Worm (Caenorhabditis elegans): ENCODE results near the gene F38G1.3.

The F38G1.3 gene

DNA sequence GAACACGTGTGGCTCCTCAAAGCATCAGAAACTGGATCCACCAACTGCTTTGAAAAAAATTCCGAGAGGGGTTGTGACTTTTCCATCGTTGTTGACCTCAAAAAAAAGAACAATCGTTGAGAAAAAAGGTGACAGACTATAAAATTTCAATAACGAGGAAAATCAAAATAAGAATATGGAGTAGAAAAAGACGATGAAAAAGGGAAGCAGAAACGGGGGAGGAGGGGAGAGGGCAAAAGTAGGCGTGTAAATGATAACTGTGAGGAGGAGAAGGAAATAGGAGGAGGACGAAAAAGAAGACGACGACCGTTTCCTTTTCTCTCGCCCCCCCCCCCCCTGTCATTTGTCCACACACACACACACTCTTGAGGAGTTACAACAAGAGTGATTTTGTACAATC, 30.5 kb downstream of the F38G1.3 start, which contains the start of gene B0310.2:
Gene B0310.2 (minus strand): TSS at position 101 of the 400 bp plus-strand sequence.
- no peak for TF ChIP-seq ceh-30 (tag; optimal IDR thresholded peaks at IDR 0.05)
- no peak for TF ChIP-seq rnt-1 (tag; optimal IDR thresholded peaks at IDR 0.05)
- no peak for TF ChIP-seq dve-1 (tag; optimal IDR thresholded peaks at IDR 0.05)
- no peak for TF ChIP-seq Y22D7AL.16 (tag; optimal IDR thresholded peaks at IDR 0.05)
- TF ChIP-seq F13H6.1 (tag; optimal IDR thresholded peaks at IDR 0.05) = no peak

DNA sequence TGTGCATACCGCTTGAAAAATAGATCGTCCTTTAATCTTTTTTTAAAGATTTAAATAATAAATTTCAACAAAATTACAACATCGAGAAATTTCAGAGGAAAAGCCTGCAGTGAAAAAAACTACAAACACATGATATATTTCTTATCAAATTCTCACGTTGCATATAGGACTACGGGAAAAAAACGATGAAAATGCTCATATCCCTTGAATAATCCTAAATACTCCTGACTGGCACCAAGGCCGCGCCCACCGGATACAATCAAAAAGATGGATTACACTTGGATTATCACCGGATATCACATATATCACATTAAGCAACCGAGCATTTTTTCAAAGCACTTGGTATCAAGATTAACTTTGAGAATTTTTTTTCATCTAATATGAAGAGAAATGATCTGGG, 37.7 kb downstream of the F38G1.3 start:
- TF ChIP-seq C08G9.2 (tag; optimal IDR thresholded peaks at IDR 0.05) (no peak), dve-1 (tag; optimal IDR thresholded peaks at IDR 0.05) (no peak), pax-1 (tag; optimal IDR thresholded peaks at IDR 0.05) (no peak), K02D7.2 (tag; optimal IDR thresholded peaks at IDR 0.05) (no peak), hlh-8 (tag; optimal IDR thresholded peaks at IDR 0.05) (no peak), pat-9 (tag; optimal IDR thresholded peaks at IDR 0.05) (no peak), ttx-3 (tag; optimal IDR thresholded peaks at IDR 0.05) (no peak), lin-11 (tag; optimal IDR thresholded peaks at IDR 0.05) (no peak), ama-1 (optimal IDR thresholded peaks at IDR 0.05) (no peak), ztf-16 (tag; optimal IDR thresholded peaks at IDR 0.05) (no peak), F13H6.1 (tag; optimal IDR thresholded peaks at IDR 0.05) (no peak), K09A11.1 (tag; optimal IDR thresholded peaks at IDR 0.05; ENCODE audit: insufficient read depth) (no peak), elt-2 (tag; optimal IDR thresholded peaks at IDR 0.05) (no peak), nhr-11 (tag; optimal IDR thresholded peaks at IDR 0.05) (no peak), ceh-31 (tag; optimal IDR thresholded peaks at IDR 0.05) (no peak)

DNA sequence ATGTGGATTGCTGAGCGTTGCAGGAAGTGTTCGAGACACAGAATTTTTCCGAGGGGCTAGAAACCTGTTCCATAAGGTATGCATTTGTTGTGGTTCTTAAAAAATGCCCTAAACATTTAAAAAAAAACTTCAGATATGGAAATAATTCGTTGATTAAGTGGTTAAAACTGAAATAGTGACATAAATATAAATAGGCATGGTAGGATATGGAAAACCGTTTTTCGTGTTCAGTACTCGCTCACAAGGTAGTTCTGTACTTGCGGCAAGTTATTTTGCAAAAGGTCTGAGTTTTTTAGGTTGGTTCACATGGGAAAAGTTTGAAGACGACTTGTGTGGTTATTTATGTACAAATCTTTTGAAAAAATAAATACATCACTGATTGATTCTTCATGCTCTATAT, 44.5 kb downstream of the F38G1.3 start, which contains the start of gene B0310.3:
Gene B0310.3 (minus strand): TSS at position 101 of the 400 bp plus-strand sequence.
- TF ChIP-seq T23F11.4 (GFP tag; optimal IDR thresholded peaks at IDR 0.05) (no peak), unc-86 (tag; optimal IDR thresholded peaks at IDR 0.05) (no peak)

DNA sequence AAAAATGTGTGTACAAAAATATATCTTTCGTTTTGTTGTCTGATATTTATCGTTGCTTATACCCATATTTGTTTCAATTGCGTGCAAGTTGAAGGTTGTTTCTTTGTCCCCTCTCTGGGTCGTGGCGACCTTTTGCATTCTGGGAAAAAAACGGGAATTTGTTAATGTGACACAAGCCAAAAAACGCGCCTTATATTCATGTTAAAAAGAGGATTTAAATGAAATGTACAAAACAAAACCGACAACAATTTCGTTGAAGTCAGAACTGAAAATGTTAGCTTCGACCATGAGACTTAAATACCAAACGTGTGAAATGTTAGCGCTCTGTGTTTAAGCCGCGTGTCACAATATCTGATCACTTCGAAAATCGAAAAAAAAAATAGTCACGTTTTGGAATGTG, 48.1 kb downstream of the F38G1.3 start:
- TF ChIP-seq lim-6 (tag; optimal IDR thresholded peaks at IDR 0.05) (no peak), dve-1 (tag; optimal IDR thresholded peaks at IDR 0.05) (no peak), fkh-6 (tag; optimal IDR thresholded peaks at IDR 0.05) (no peak), lin-11 (tag; optimal IDR thresholded peaks at IDR 0.05) (no peak), ahr-1 (tag; optimal IDR thresholded peaks at IDR 0.05) (no peak), dmd-4 (tag; optimal IDR thresholded peaks at IDR 0.05; ENCODE audit: borderline replicate concordance) (no peak), fax-1 (tag; optimal IDR thresholded peaks at IDR 0.05) (no peak), elt-2 (tag; optimal IDR thresholded peaks at IDR 0.05) (no peak), zip-5 (tag; optimal IDR thresholded peaks at IDR 0.05) (no peak), gmeb-2 (tag; optimal IDR thresholded peaks at IDR 0.05) (no peak)

DNA sequence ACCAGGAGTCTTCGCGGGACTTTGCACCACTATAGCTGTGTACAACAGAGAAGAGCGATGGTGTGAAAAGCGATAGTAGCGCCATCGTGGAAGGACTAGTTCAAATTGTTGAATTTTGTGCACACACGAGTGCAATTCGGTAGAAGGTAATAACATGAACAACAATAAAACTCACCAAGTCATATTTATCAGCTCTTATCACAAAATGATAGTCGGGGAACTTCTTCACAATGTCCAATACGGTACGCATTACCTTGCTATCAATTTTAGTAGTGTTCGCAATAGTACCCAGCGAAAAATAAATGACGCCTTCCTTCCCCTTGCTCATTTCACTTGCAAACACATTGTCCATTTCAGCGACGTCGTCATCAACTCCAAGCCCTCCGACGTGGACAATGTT, 51.3 kb downstream of the F38G1.3 start:
- TF ChIP-seq ref-2 (tag; optimal IDR thresholded peaks at IDR 0.05) (no peak), elt-2 (tag; optimal IDR thresholded peaks at IDR 0.05) (peak; percentile 8)
